Fruit fly (Drosophila melanogaster) Kc167 (cell line): ENCODE measurements around the gene CG7518.

ENCODE experiments used
- Myc ChIP-seq: fragments of >200 bp; optimal IDR thresholded peaks from 2 replicates; lab custom pipeline; 2017; ENCODE audit warnings: missing external identifiers
- Sin3A ChIP-seq: fragments of >200 bp; optimal IDR thresholded peaks from 2 replicates; lab custom pipeline; 2018; ENCODE audit warnings: missing external identifiers
- h ChIP-seq: fragments of >200 bp; optimal IDR thresholded peaks from 3 replicates; lab custom pipeline; 2018; ENCODE audit warnings: missing external identifiers
- insv ChIP-seq: fragments of >200 bp; optimal IDR thresholded peaks from 3 replicates; lab custom pipeline; 2018; ENCODE audit warnings: missing external identifiers
- psq ChIP-seq: fragments of >200 bp; optimal IDR thresholded peaks from 2 replicates; lab custom pipeline; 2017; ENCODE audit warnings: missing external identifiers
- ttk ChIP-seq: sonication (Bioruptor generic); optimal IDR thresholded peaks from 2 replicates; lab custom pipeline; 2017; ENCODE audit warnings: missing external identifiers

CG7518 gene

DNA sequence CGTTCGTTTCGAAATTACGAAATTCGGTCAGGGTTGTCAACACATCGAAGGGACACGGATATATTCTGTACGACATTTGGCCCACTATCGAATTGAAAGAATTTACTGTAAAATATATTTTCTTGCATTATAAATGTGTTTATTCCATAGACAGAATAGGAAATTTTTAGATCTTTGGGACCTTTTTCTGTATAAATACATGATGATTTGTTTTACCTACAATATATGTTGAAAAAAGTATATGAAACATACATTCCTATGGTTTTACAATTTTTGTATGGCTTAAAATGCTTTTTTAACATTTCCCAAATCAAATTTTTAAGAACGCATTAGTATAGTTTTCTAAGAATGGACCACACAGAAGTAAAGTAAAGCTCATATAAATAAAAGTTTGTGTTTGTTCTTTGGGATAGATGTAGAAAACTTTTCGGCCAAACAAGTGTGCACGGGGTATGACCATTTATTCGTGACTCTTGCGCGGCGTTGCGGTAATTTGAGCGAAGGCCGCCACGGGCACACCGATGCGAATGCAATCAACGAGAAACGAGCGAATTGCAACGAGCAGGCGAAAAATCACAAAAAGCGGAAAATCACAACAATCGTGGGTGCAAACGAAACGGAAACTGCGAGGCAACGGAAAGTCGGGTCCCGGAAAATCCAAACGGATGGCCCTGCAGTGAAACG is at the start of gene CG7518, which contains the start of the genes CG17327 and CG44194:
Gene CG7518, plus strand, starts transcription at position 540 of the 684 bp plus-strand sequence.
Gene CG17327, minus strand, starts transcription at position 177 of the 684 bp plus-strand sequence.
Gene CG44194, minus strand, starts transcription at position 177 of the 684 bp plus-strand sequence.
- TF ChIP-seq Sin3A (lab: Kevin White, UChicago): no peak
- no peak for TF ChIP-seq psq (lab: Kevin White, UChicago)
- no peak for TF ChIP-seq h (lab: Kevin White, UChicago)
- TF ChIP-seq ttk: no peak
- no peak for TF ChIP-seq insv (lab: Kevin White, UChicago)
- no peak for TF ChIP-seq Myc

dm6 chr3R:12957388-12957787 is 40.5 kb upstream of the CG7518 start:
- no peak for TF ChIP-seq Myc
- TF ChIP-seq insv (lab: Kevin White, UChicago): no peak
- TF ChIP-seq Sin3A (lab: Kevin White, UChicago): no peak
- no peak for TF ChIP-seq ttk
- no peak for TF ChIP-seq psq (lab: Kevin White, UChicago)
- no peak for TF ChIP-seq h (lab: Kevin White, UChicago)

dm6 chr3R:12960227-12960626 is 37.7 kb upstream of the CG7518 start:
- TF ChIP-seq Myc (no peak), Sin3A (lab: Kevin White, UChicago) (no peak), h (lab: Kevin White, UChicago) (no peak), psq (lab: Kevin White, UChicago) (no peak), ttk (no peak), insv (lab: Kevin White, UChicago) (no peak)

dm6 chr3R:12960929-12961855 is 36.7 kb upstream of the CG7518 start, which contains the start of gene Spc25:
Gene Spc25 (plus strand): TSS chr3R:12961745.
- TF ChIP-seq Myc (no peak), psq (lab: Kevin White, UChicago) (no peak), h (lab: Kevin White, UChicago) (no peak), Sin3A (lab: Kevin White, UChicago) (no peak), ttk (no peak), insv (lab: Kevin White, UChicago) (no peak)

- TF ChIP-seq Sin3A (lab: Kevin White, UChicago) (no peak), ttk (no peak), insv (lab: Kevin White, UChicago) (no peak), Myc (no peak), psq (lab: Kevin White, UChicago) (no peak), h (lab: Kevin White, UChicago) (no peak)
Measured at dm6 chr3R:12962612-12963011, 35.3 kb upstream of the CG7518 start.

- TF ChIP-seq ttk (no peak), Sin3A (lab: Kevin White, UChicago) (no peak), psq (lab: Kevin White, UChicago) (no peak), Myc (no peak), h (lab: Kevin White, UChicago) (no peak), insv (lab: Kevin White, UChicago) (no peak)
Measured at dm6 chr3R:12963491-12963890, 34.4 kb upstream of the CG7518 start, which contains the start of gene Cyp304a1. Gene Cyp304a1 (plus strand): TSS chr3R:12963791.

- TF ChIP-seq Sin3A (lab: Kevin White, UChicago) (no peak), insv (lab: Kevin White, UChicago) (no peak), Myc (no peak), h (lab: Kevin White, UChicago) (no peak)
Measured at dm6 chr3R:12964043-12964442, 33.8 kb upstream of the CG7518 start.

- TF ChIP-seq ttk (no peak), insv (lab: Kevin White, UChicago) (no peak), h (lab: Kevin White, UChicago) (no peak), Myc (no peak), Sin3A (lab: Kevin White, UChicago) (no peak), psq (lab: Kevin White, UChicago) (no peak)
Measured at dm6 chr3R:12967612-12968011, 30.3 kb upstream of the CG7518 start, which contains the start of the genes CG14384 and grsm. Gene CG14384 (minus strand): TSS chr3R:12967712. Gene grsm (minus strand): TSS chr3R:12967712.

dm6 chr3R:12972106-12972505 is 25.8 kb upstream of the CG7518 start:
- TF ChIP-seq insv (lab: Kevin White, UChicago) (no peak), ttk (no peak), Sin3A (lab: Kevin White, UChicago) (no peak)

DNA sequence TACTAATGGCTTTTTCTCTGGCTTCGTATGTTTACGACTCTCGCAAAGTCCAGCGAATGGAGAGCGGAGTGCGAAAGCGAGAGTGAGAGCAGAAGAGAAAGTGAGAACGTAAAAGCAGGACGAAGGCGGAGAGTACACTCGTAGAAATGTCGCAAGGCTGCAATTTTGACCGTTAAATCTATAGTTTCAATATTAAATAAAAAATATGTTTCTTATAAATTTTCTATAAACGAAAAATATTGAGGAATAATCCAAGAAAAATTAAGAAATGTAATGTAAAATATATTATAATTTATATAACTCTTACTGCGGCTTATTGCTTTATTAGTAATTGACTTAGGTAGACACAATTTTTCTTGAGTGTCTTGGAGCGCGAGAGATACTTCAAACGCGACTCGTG is 23.4 kb upstream of the CG7518 start:
- no peak for TF ChIP-seq insv (lab: Kevin White, UChicago)
- TF ChIP-seq Sin3A (lab: Kevin White, UChicago): no peak
- TF ChIP-seq Myc: no peak
- no peak for TF ChIP-seq ttk
- no peak for TF ChIP-seq psq (lab: Kevin White, UChicago)
- no peak for TF ChIP-seq h (lab: Kevin White, UChicago)

DNA sequence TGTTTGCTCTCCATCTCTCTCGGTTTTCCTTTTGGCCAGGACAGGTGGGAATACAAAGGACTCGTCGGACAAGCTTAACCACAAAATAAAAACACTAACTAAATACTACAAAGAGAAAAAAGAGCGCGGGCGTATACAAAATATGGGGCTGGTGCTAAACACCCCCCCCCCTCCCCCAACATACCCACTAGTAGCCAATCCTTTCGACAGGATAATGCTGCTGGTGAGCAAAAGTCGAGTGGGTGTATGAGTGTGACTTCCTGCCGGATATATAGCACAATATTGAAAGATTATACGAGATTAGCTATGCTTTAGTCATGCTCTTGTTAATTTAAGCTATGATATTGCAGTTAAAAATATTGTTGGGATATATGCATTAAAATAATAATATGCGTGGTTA is 22.7 kb upstream of the CG7518 start:
- no peak for TF ChIP-seq Myc
- no peak for TF ChIP-seq Sin3A (lab: Kevin White, UChicago)
- TF ChIP-seq h (lab: Kevin White, UChicago): no peak
- TF ChIP-seq ttk: no peak
- no peak for TF ChIP-seq psq (lab: Kevin White, UChicago)
- no peak for TF ChIP-seq insv (lab: Kevin White, UChicago)
